Worm (Caenorhabditis elegans) whole organism, L2 larva: ENCODE data around the gene trul-1.

Experiments used
- R02D3.7 ChIP-seq: fragments of 150-350 bp; optimal IDR thresholded peaks from 2 replicates; lab custom pipeline; 2014; ENCODE audit warnings: missing biosample characterization, missing genetic modification characterization
- ZK546.5 ChIP-seq: sonication (generic microtip); optimal IDR thresholded peaks from 2 replicates; lab custom pipeline; 2017; ENCODE audit warnings: missing biosample characterization, missing genetic modification characterization
- aly-2 ChIP-seq: fragments of 150-350 bp; optimal IDR thresholded peaks from 2 replicates; lab custom pipeline; 2014; ENCODE audit warnings: missing biosample characterization, missing genetic modification characterization
- ama-1 ChIP-seq: fragments of 150-350 bp; optimal IDR thresholded peaks from 2 replicates; lab custom pipeline; 2018; ENCODE audit warnings: inconsistent platforms
- blmp-1 ChIP-seq: sonication (generic microtip); optimal IDR thresholded peaks from 2 replicates; lab custom pipeline; 2017; ENCODE audit warnings: missing genetic modification characterization, mild to moderate bottlenecking, missing compliant biosample characterization, antibody characterized with exemption, moderate library complexity; ENCODE audit not compliant: insufficient read depth
- ceh-16 ChIP-seq: fragments of 150-350 bp; optimal IDR thresholded peaks from 2 replicates; lab custom pipeline; 2014; ENCODE audit warnings: missing biosample characterization, missing genetic modification characterization
- ceh-82 ChIP-seq: fragments of 150-350 bp; optimal IDR thresholded peaks from 2 replicates; lab custom pipeline; 2014; ENCODE audit warnings: missing biosample characterization, missing genetic modification characterization
- elt-3 ChIP-seq: sonication (generic microtip); optimal IDR thresholded peaks from 2 replicates; lab custom pipeline; 2017; ENCODE audit warnings: missing biosample characterization, missing genetic modification characterization
- lin-39 ChIP-seq: fragments of 150-350 bp; optimal IDR thresholded peaks from 2 replicates; lab custom pipeline; 2014; ENCODE audit warnings: missing biosample characterization, missing genetic modification reagents, missing genetic modification characterization
- nhr-10 ChIP-seq: sonication (generic microtip); optimal IDR thresholded peaks from 2 replicates; lab custom pipeline; 2017; ENCODE audit warnings: missing biosample characterization, missing genetic modification characterization
- nhr-23 ChIP-seq: fragments of 150-350 bp; optimal IDR thresholded peaks from 2 replicates; lab custom pipeline; 2014; ENCODE audit warnings: missing biosample characterization, missing genetic modification reagents, missing genetic modification characterization
- nhr-77 ChIP-seq: fragments of 150-350 bp; optimal IDR thresholded peaks from 2 replicates; lab custom pipeline; 2014; ENCODE audit warnings: missing biosample characterization, missing genetic modification characterization

DNA sequence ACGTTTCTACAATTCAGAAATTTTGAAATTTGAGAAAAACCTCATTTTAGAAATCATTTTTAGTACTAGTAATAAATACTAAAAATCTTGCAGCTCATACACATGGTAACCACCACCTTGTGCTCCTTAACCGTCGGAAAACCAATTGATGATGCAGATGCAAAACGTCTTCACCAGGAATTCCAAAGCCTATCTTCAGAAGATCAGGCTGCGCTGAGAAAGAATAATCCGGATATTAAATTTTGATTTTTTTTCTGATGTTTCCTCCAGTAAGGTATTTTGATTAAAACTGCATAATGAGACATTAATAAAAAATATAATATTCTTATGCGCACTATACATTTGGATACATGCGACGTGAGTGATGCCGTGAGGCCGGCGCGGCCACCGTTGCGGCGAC lies 38.4 kb upstream of the trul-1 start:
- TF ChIP-seq aly-2 (tag; lab: Kevin White, UChicago), result no peak
- no peak for TF ChIP-seq nhr-10
- TF ChIP-seq ceh-82 (tag; lab: Kevin White, UChicago), result no peak
- TF ChIP-seq lin-39 (tag; lab: Kevin White, UChicago), result no peak
- no peak for TF ChIP-seq nhr-77 (tag; lab: Kevin White, UChicago)
- no peak for TF ChIP-seq nhr-23
- TF ChIP-seq R02D3.7 (tag; lab: Kevin White, UChicago), result no peak
- TF ChIP-seq ceh-16 (tag; lab: Kevin White, UChicago), result no peak
- TF ChIP-seq ZK546.5, result no peak
- no peak for TF ChIP-seq ama-1 (lab: Kevin White, UChicago)
- no peak for TF ChIP-seq elt-3
- no peak for TF ChIP-seq blmp-1 (tag; lab: Kevin White, UChicago)
